Worm (Caenorhabditis elegans) whole organism, L3 larva: ENCODE results near the gene R05H10.1.

Source experiments
- aly-2 ChIP-seq: fragments of 150-350 bp; optimal IDR thresholded peaks from 2 replicates; lab custom pipeline; 2014; ENCODE audit warnings: missing biosample characterization, missing genetic modification characterization
- ceh-9 ChIP-seq: sonication (generic microtip); optimal IDR thresholded peaks from 2 replicates; lab custom pipeline; 2018; ENCODE audit warnings: missing biosample characterization, missing genetic modification characterization
- fkh-10 ChIP-seq: sonication (generic microtip); optimal IDR thresholded peaks from 2 replicates; lab custom pipeline; 2017; ENCODE audit warnings: missing biosample characterization, missing genetic modification reagents, missing genetic modification characterization
- mdl-1 ChIP-seq: fragments of 150-350 bp; optimal IDR thresholded peaks from 2 replicates; lab custom pipeline; 2014; ENCODE audit warnings: missing biosample characterization, missing genetic modification characterization
- nfya-1 ChIP-seq: sonication (generic microtip); optimal IDR thresholded peaks from 2 replicates; lab custom pipeline; 2017; ENCODE audit warnings: missing genetic modification characterization, mild to moderate bottlenecking, missing compliant biosample characterization, antibody characterized with exemption, moderate library complexity; ENCODE audit not compliant: insufficient read depth
- nhr-237 ChIP-seq: fragments of 150-350 bp; optimal IDR thresholded peaks from 2 replicates; lab custom pipeline; 2014; ENCODE audit warnings: missing biosample characterization, missing genetic modification characterization
- nhr-43 ChIP-seq: sonication (generic microtip); optimal IDR thresholded peaks from 2 replicates; lab custom pipeline; 2016; ENCODE audit warnings: mild to moderate bottlenecking, missing genetic modification characterization, missing compliant biosample characterization; ENCODE audit not compliant: poor library complexity, severe bottlenecking
- pqm-1 ChIP-seq: fragments of 150-350 bp; optimal IDR thresholded peaks from 2 replicates; lab custom pipeline; 2017; ENCODE audit warnings: missing biosample characterization, missing genetic modification characterization, inconsistent platforms
- sea-2 ChIP-seq: fragments of 150-350 bp; sonication (generic microtip); optimal IDR thresholded peaks from 4 replicates; lab custom pipeline; 2014; ENCODE audit warnings: missing biosample characterization, missing genetic modification reagents, missing genetic modification characterization
- snpc-4 ChIP-seq: fragments of 150-350 bp; optimal IDR thresholded peaks from 2 replicates; lab custom pipeline; 2014; ENCODE audit warnings: missing biosample characterization, missing genetic modification characterization

Gene R05H10.1

DNA sequence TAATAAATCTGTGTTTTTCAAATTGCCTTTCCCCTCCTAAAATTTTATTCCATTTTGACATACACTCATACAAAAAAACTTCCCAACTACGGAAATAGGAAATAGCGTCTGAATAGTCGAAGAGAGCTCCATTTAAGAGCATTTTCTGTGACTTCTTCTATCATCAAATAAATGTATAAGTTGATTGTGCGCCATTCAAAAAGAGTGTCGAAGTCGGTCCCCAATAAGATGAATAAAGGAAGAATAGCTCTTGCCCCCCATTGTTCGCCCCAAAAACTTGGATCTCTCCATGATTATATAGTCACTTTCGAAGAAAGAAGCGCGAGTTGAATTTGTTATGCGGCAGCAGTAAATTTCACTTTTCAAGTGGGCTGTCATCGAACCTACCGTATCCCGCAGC, 40.9 kb downstream of the R05H10.1 start:
- TF ChIP-seq mdl-1 (tag; lab: Kevin White, UChicago) (no peak), fkh-10 (GFP tag; lab: Kevin White, UChicago) (peak; percentile 48), aly-2 (tag; lab: Kevin White, UChicago) (no peak)

DNA sequence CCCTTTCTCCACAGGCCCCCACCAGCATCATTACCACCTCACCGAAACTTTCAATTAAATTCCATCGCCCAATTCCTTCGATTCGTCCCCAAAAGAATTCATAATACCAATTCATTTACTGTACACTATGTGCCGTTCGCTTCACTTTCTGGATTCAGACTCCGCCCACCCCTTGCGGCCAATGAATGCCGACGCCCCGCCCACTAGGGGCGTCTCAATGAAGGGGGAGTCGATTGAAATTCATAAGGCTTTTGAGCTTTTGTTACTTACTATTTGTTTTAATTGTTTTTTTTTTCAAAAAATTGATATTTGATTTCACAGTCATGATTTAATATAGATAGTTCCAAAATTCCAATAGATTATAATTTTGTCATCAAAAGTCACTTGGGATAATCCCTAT, 44.9 kb downstream of the R05H10.1 start:
- peak; percentile 79 for TF ChIP-seq nfya-1
- TF ChIP-seq ceh-9 (tag; lab: Kevin White, UChicago): no peak

DNA sequence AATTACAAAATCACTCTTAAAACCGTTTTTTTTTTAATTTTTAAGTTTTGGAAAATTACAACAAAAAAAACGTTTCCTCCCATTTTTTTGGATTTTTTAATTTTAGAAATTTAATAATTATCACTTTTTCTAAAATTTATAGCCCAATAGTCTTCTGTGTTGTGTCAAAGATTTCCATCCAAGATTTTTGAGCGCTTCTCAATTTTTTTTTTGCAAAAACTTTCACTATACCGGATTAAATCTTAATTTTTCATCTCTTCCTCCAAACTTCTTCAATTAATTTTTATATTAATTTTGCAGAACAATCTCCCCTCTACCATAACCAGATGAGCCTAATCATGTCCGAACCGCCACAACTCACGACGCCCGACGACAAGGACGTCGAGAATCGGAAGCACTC, 50.6 kb downstream of the R05H10.1 start, which contains the start of gene cog-1:
Gene cog-1 (plus strand): TSS at position 301 of the 400 bp plus-strand sequence.
- no peak for TF ChIP-seq nfya-1
- TF ChIP-seq pqm-1 (tag; lab: Kevin White, UChicago): no peak
- TF ChIP-seq snpc-4 (tag; lab: Kevin White, UChicago): no peak
- no peak for TF ChIP-seq nhr-43 (tag; lab: Kevin White, UChicago)
- TF ChIP-seq sea-2 (GFP tag; lab: Kevin White, UChicago): no peak
- TF ChIP-seq nhr-237 (tag; lab: Kevin White, UChicago): no peak
